Worm (Caenorhabditis elegans) whole organism, midembryonic: ENCODE data around the gene mtl-1.

ENCODE experiments used
- T22C8.4 ChIP-seq: fragments of 200-800 bp; sonication (Bioruptor generic); IDR thresholded peaks from 2 replicates; pipeline ENCODE4 v1.3.6; 2022; ENCODE audit warnings: missing genetic modification characterization, missing compliant biosample characterization
- cog-1 ChIP-seq: sonication (generic microtip); optimal IDR thresholded peaks from 2 replicates; lab custom pipeline; 2016; ENCODE audit warnings: missing genetic modification characterization, missing compliant biosample characterization
- flt-1 ChIP-seq: fragments of 200-800 bp; sonication (Bioruptor generic); IDR thresholded peaks from 2 replicates; pipeline ENCODE4 v1.3.6; 2022; ENCODE audit warnings: missing genetic modification characterization, missing compliant biosample characterization
- klf-2 ChIP-seq: fragments of 200-800 bp; sonication (Bioruptor generic); conservative IDR thresholded peaks from 2 replicates; pipeline ENCODE4 v1.3.6; 2022; ENCODE audit warnings: missing genetic modification reagents, missing genetic modification characterization, missing compliant biosample characterization
- med-1 ChIP-seq: sonication (generic microtip); optimal IDR thresholded peaks from 2 replicates; lab custom pipeline; 2017; ENCODE audit warnings: missing genetic modification characterization, mild to moderate bottlenecking, missing compliant biosample characterization, antibody characterized with exemption, missing genetic modification reagents; ENCODE audit not compliant: insufficient read depth
- ref-1 ChIP-seq: fragments of 200-800 bp; sonication (Bioruptor generic); conservative IDR thresholded peaks from 2 replicates; pipeline ENCODE4 v1.3.6; 2022; ENCODE audit warnings: missing genetic modification reagents, missing genetic modification characterization, missing compliant biosample characterization
- ztf-29 ChIP-seq: fragments of 200-800 bp; sonication (Bioruptor generic); IDR thresholded peaks from 2 replicates; pipeline ENCODE4 v1.3.6; 2022; ENCODE audit warnings: missing genetic modification reagents, missing genetic modification characterization, missing compliant biosample characterization

- TF ChIP-seq cog-1 (tag; lab: Kevin White, UChicago), result no peak
- TF ChIP-seq klf-2 (GFP tag; lab: Robert Waterston, UW), result no peak
- no peak for TF ChIP-seq ref-1 (GFP tag; lab: Robert Waterston, UW)
- no peak for TF ChIP-seq flt-1 (GFP tag; lab: Robert Waterston, UW)
- no peak for TF ChIP-seq T22C8.4 (GFP tag; lab: Robert Waterston, UW)
- TF ChIP-seq med-1 (GFP tag; lab: Kevin White, UChicago), result no peak
- no peak for TF ChIP-seq ztf-29 (GFP tag; lab: Robert Waterston, UW)
These were observed 35.6 kb upstream of the mtl-1 start, which contains the start of gene ZC487.1 for ce11 chrV:6727222-6727621.
